Worm (Caenorhabditis elegans) whole organism, L2 larva: ENCODE data around the gene cpf-2.

Source experiments
- alr-1 ChIP-seq: fragments of 150-350 bp; optimal IDR thresholded peaks from 2 replicates; lab custom pipeline; 2014; ENCODE audit warnings: missing biosample characterization, missing genetic modification characterization
- aly-2 ChIP-seq: fragments of 150-350 bp; optimal IDR thresholded peaks from 2 replicates; lab custom pipeline; 2014; ENCODE audit warnings: missing biosample characterization, missing genetic modification characterization
- egl-27 ChIP-seq: sonication (generic microtip); optimal IDR thresholded peaks from 3 replicates; lab custom pipeline; 2017; ENCODE audit warnings: missing biosample characterization, missing genetic modification reagents, missing genetic modification characterization
- nhr-12 ChIP-seq: fragments of 150-350 bp; optimal IDR thresholded peaks from 2 replicates; lab custom pipeline; 2014; ENCODE audit warnings: missing biosample characterization, missing genetic modification characterization
- nhr-23 ChIP-seq: fragments of 150-350 bp; optimal IDR thresholded peaks from 2 replicates; lab custom pipeline; 2014; ENCODE audit warnings: missing biosample characterization, missing genetic modification reagents, missing genetic modification characterization
- nhr-25 ChIP-seq: fragments of 150-350 bp; sonication (generic microtip); optimal IDR thresholded peaks from 3 replicates; lab custom pipeline; 2014; ENCODE audit warnings: missing biosample characterization, missing genetic modification characterization
- nhr-6 ChIP-seq: fragments of 150-350 bp; optimal IDR thresholded peaks from 2 replicates; lab custom pipeline; 2014; ENCODE audit warnings: missing biosample characterization, missing genetic modification characterization
- snpc-4 ChIP-seq: fragments of 150-350 bp; optimal IDR thresholded peaks from 2 replicates; lab custom pipeline; 2014; ENCODE audit warnings: missing biosample characterization, missing genetic modification characterization
- unc-62 ChIP-seq: fragments of 150-350 bp; optimal IDR thresholded peaks from 2 replicates; lab custom pipeline; 2014; ENCODE audit warnings: missing biosample characterization, missing genetic modification reagents, missing genetic modification characterization
- zag-1 ChIP-seq: fragments of 150-350 bp; optimal IDR thresholded peaks from 2 replicates; lab custom pipeline; 2014; ENCODE audit warnings: missing biosample characterization, missing genetic modification characterization

DNA sequence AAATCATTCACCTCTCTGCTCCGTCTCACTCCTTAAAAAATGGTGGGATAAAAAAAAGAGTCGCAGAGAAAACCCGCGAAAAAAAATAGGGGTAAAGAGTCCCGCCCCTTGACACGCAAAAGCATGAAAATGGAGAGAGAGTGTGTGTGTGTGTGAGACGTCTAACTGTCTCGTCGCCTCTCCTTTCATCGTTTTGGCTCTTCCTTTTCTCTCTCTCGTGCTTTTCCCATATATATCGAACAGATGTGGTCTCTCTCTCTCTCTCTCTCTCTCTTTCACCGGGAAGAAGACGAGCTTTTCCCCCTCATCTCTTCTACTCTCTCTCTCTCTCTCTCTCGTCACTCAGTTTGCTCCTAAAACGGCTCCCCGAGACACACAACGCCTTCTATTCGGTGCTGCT, 7.1 kb upstream of the cpf-2 start:
- TF ChIP-seq nhr-12 (tag; lab: Kevin White, UChicago) = no peak
- TF ChIP-seq snpc-4 (tag; lab: Kevin White, UChicago) = peak; percentile 35
- no peak for TF ChIP-seq alr-1
- TF ChIP-seq nhr-23 (tag; lab: Kevin White, UChicago) = no peak
- TF ChIP-seq aly-2 = no peak
- TF ChIP-seq nhr-25 (tag; lab: Kevin White, UChicago) = no peak
- peak; percentile 53 for TF ChIP-seq nhr-6 (tag; lab: Kevin White, UChicago)
- TF ChIP-seq unc-62 (GFP tag; lab: Kevin White, UChicago) = no peak
- TF ChIP-seq zag-1 (tag; lab: Kevin White, UChicago) = peak; percentile 86
- peak; percentile 47 for TF ChIP-seq egl-27 (tag; lab: Kevin White, UChicago)
